Worm (Caenorhabditis elegans) whole organism, L4/young adult: ENCODE measurements around the gene dmsr-12.

ENCODE experiments used
- W03F9.2 ChIP-seq: fragments of 150-350 bp; optimal IDR thresholded peaks from 2 replicates; lab custom pipeline; 2014; ENCODE audit warnings: missing biosample characterization, missing genetic modification characterization
- dao-5 ChIP-seq: sonication (generic microtip); optimal IDR thresholded peaks from 2 replicates; lab custom pipeline; 2016; ENCODE audit warnings: missing genotype, missing genetic modification characterization, moderate library complexity, missing compliant biosample characterization
- him-1 ChIP-seq: sonication (generic microtip); optimal IDR thresholded peaks from 2 replicates; lab custom pipeline; 2016; ENCODE audit warnings: missing genotype, missing genetic modification reagents, missing genetic modification characterization, missing compliant biosample characterization

ce11 chrV:6836036-6836435, 29.8 kb upstream of the dmsr-12 start:
- TF ChIP-seq dao-5, result no peak
- TF ChIP-seq W03F9.2 (tag; lab: Kevin White, UChicago), result no peak
- TF ChIP-seq him-1 (tag; lab: Kevin White, UChicago), result no peak
